Fruit fly (Drosophila melanogaster) whole organism, pupa: Measurements from ENCODE around the gene Snap24.

ENCODE experiments used
- CG10348 ChIP-seq: fragments of 200-800 bp; sonication (Bioruptor generic); IDR thresholded peaks from 2 replicates; pipeline ENCODE4 v1.3.6; 2022; ENCODE audit warnings: missing biosample characterization, missing genetic modification characterization
- CG12605 ChIP-seq: fragments of 200-800 bp; sonication (Bioruptor generic); IDR thresholded peaks from 2 replicates; pipeline ENCODE4 v1.3.6; 2022; ENCODE audit warnings: missing biosample characterization, missing genetic modification characterization
- CG13204 ChIP-seq: fragments of 200-800 bp; sonication (Bioruptor generic); optimal IDR thresholded peaks from 2 replicates; lab custom pipeline; 2018; ENCODE audit warnings: missing biosample characterization, mild to moderate bottlenecking, missing genetic modification characterization, moderate library complexity
- CG14655 ChIP-seq: fragments of 200-800 bp; sonication (Bioruptor generic); optimal IDR thresholded peaks from 3 replicates; lab custom pipeline; 2017; ENCODE audit warnings: mild to moderate bottlenecking, missing biosample characterization, missing genetic modification reagents, missing genetic modification characterization
- CG15710 ChIP-seq: fragments of 200-800 bp; sonication (Bioruptor generic); optimal IDR thresholded peaks from 2 replicates; lab custom pipeline; 2018; ENCODE audit warnings: missing biosample characterization, mild to moderate bottlenecking, missing genetic modification characterization, moderate library complexity
- CG17806 ChIP-seq: fragments of 200-800 bp; sonication (Bioruptor generic); optimal IDR thresholded peaks from 2 replicates; lab custom pipeline; 2018; ENCODE audit warnings: missing biosample characterization, mild to moderate bottlenecking, missing genetic modification characterization, moderate library complexity
- CG32121 ChIP-seq: fragments of 200-800 bp; sonication (Bioruptor generic); IDR thresholded peaks from 2 replicates; pipeline ENCODE4 v1.3.6; 2022; ENCODE audit warnings: missing biosample characterization, missing genetic modification characterization
- CG34367 ChIP-seq: fragments of 200-800 bp; sonication (Bioruptor generic); optimal IDR thresholded peaks from 2 replicates; lab custom pipeline; 2018; ENCODE audit warnings: missing biosample characterization, mild to moderate bottlenecking, missing genetic modification characterization
- CG4496 ChIP-seq: fragments of 200-800 bp; sonication (Bioruptor generic); IDR thresholded peaks from 3 replicates; pipeline ENCODE4 v1.3.6; 2022; ENCODE audit warnings: missing biosample characterization, missing genetic modification characterization
- CG8159 ChIP-seq: fragments of 200-800 bp; sonication (Bioruptor generic); optimal IDR thresholded peaks from 3 replicates; lab custom pipeline; 2018; ENCODE audit warnings: missing biosample characterization, mild to moderate bottlenecking, missing genetic modification characterization, moderate library complexity
- CG8301 ChIP-seq: fragments of 200-800 bp; sonication (Bioruptor generic); optimal IDR thresholded peaks from 2 replicates; lab custom pipeline; 2018; ENCODE audit warnings: missing biosample characterization, mild to moderate bottlenecking, missing genetic modification characterization
- CG9948 ChIP-seq: fragments of 200-800 bp; sonication (Bioruptor generic); optimal IDR thresholded peaks from 2 replicates; lab custom pipeline; 2018; ENCODE audit warnings: missing biosample characterization, mild to moderate bottlenecking, missing genetic modification characterization, moderate library complexity
- D1 ChIP-seq: fragments of 200-800 bp; sonication (Bioruptor generic); optimal IDR thresholded peaks from 2 replicates; lab custom pipeline; 2018; ENCODE audit warnings: missing biosample characterization, mild to moderate bottlenecking, missing genetic modification characterization, moderate library complexity
- EcR ChIP-seq: fragments of 200-800 bp; sonication (Bioruptor generic); optimal IDR thresholded peaks from 3 replicates; lab custom pipeline; 2019; ENCODE audit warnings: missing biosample characterization, missing genetic modification characterization, mild to moderate bottlenecking, moderate library complexity, missing genetic modification reagents
- Ets98B ChIP-seq: fragments of 200-800 bp; sonication (Bioruptor generic); IDR thresholded peaks from 2 replicates; pipeline ENCODE4 v1.3.6; 2022; ENCODE audit warnings: missing biosample characterization, missing genetic modification characterization
- Pif1A ChIP-seq: fragments of 200-800 bp; sonication (Bioruptor generic); optimal IDR thresholded peaks from 3 replicates; lab custom pipeline; 2016; ENCODE audit warnings: missing biosample characterization, missing genetic modification characterization
- Pif1B ChIP-seq: fragments of 200-800 bp; sonication (Bioruptor generic); optimal IDR thresholded peaks from 3 replicates; lab custom pipeline; 2016; ENCODE audit warnings: missing biosample characterization, missing genetic modification characterization
- Snoo ChIP-seq: fragments of 200-800 bp; sonication (Bioruptor generic); optimal IDR thresholded peaks from 3 replicates; lab custom pipeline; 2017; ENCODE audit warnings: missing biosample characterization, mild to moderate bottlenecking, missing genetic modification characterization, inconsistent platforms
- fd96Ca ChIP-seq: fragments of 200-800 bp; sonication (Bioruptor generic); IDR thresholded peaks from 3 replicates; pipeline ENCODE4 v1.3.6; 2022; ENCODE audit warnings: missing biosample characterization, missing genetic modification characterization
- gl ChIP-seq: fragments of 200-800 bp; sonication (Bioruptor generic); optimal IDR thresholded peaks from 2 replicates; lab custom pipeline; 2018; ENCODE audit warnings: missing biosample characterization, mild to moderate bottlenecking, missing genetic modification characterization
- rn ChIP-seq: fragments of 200-800 bp; sonication (Bioruptor generic); IDR thresholded peaks from 2 replicates; pipeline ENCODE4 v1.3.6; 2022; ENCODE audit warnings: missing biosample characterization, missing genetic modification characterization

Gene Snap24

dm6 chr3R:9762955-9763931 is at the start of gene Snap24, which contains the start of gene CG8478:
Gene Snap24, minus strand, starts transcription at chr3R:9763150.
Gene CG8478, plus strand, starts transcription at chr3R:9763650.
- peak; percentile 28 for TF ChIP-seq CG9948
- no peak for TF ChIP-seq CG8301 (tag; lab: Kevin White, UChicago)
- TF ChIP-seq CG34367 (tag; lab: Kevin White, UChicago), result no peak
- TF ChIP-seq D1 (tag; lab: Kevin White, UChicago), result no peak
- peak; percentile 12 for TF ChIP-seq Snoo
- TF ChIP-seq, all 21 proteins: peak for 2

dm6 chr3R:9812447-9812846 is 49.5 kb upstream of the Snap24 start, which contains the start of gene CG8534:
Gene CG8534, plus strand, starts transcription at chr3R:9812747.
- TF ChIP-seq fd96Ca, result no peak
- no peak for TF ChIP-seq Snoo
- TF ChIP-seq Pif1A (GFP tag; lab: Kevin White, UChicago), result no peak
- no peak for TF ChIP-seq CG12605 (GFP tag; lab: Robert Waterston, UW)
- no peak for TF ChIP-seq CG4496 (GFP tag; lab: Robert Waterston, UW)
- no peak for TF ChIP-seq CG8159
- TF ChIP-seq CG10348 (GFP tag; lab: Robert Waterston, UW), result no peak
- TF ChIP-seq rn (GFP tag; lab: Robert Waterston, UW), result no peak
- TF ChIP-seq CG8301 (tag; lab: Kevin White, UChicago), result no peak
- no peak for TF ChIP-seq CG9948
- TF ChIP-seq gl (tag; lab: Kevin White, UChicago), result no peak
- no peak for TF ChIP-seq CG32121 (GFP tag; lab: Robert Waterston, UW)
- no peak for TF ChIP-seq Ets98B (GFP tag; lab: Robert Waterston, UW)
- no peak for TF ChIP-seq CG17806 (tag; lab: Kevin White, UChicago)
- no peak for TF ChIP-seq CG14655 (GFP tag; lab: Kevin White, UChicago)
- no peak for TF ChIP-seq Pif1B
- TF ChIP-seq, all 21 proteins: peak for 0

DNA sequence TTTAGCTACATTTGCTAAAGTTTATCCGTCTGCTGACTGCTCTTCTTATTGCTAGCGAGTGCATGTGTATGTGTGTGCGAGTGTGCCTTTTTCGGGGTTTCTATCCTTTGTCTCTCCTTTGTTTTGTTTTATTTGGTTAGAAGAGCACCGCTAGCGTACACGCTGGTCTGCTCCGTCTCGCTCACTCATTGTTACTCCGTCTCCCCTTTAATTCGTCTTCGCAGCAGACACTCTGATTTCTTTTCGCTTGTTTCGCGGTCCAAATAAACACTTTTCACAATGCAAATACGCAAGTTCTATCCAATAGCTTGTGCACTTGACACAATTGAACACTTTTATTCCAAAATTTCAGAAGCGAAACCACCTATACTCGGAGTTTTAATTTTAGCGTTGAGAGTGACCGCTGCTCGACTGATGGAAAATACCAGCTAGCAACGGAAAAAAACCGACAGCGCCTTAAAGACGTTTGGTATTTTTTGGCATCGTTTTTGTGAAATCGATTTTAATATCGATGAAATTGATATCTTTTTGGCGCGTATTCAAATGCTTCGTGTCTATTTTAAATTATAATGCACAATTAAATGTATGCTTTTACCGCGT is 46.1 kb upstream of the Snap24 start, which contains the start of gene FBXO11:
Gene FBXO11 (minus strand): TSS at position 423 of the 600 bp plus-strand sequence.
- no peak for TF ChIP-seq CG14655 (GFP tag; lab: Kevin White, UChicago)
- peak; percentile 76 for TF ChIP-seq EcR (GFP tag; lab: Kevin White, UChicago)
- no peak for TF ChIP-seq CG9948
- TF ChIP-seq CG32121 (GFP tag; lab: Robert Waterston, UW), result peak; percentile 83
- peak; percentile 57 for TF ChIP-seq Ets98B (GFP tag; lab: Robert Waterston, UW)
- peak; percentile 43 for TF ChIP-seq CG8159
- no peak for TF ChIP-seq CG8301 (tag; lab: Kevin White, UChicago)
- no peak for TF ChIP-seq Pif1A (GFP tag; lab: Kevin White, UChicago)
- TF ChIP-seq Snoo, result peak; percentile 62
- peak; percentile 75 for TF ChIP-seq CG34367 (tag; lab: Kevin White, UChicago)
- peak; percentile 47 for TF ChIP-seq CG17806 (tag; lab: Kevin White, UChicago)
- peak; percentile 55; the same call in 1 of the 2 replicates for TF ChIP-seq rn (GFP tag; lab: Robert Waterston, UW)
- peak; percentile 65 for TF ChIP-seq CG12605 (GFP tag; lab: Robert Waterston, UW)
- no peak for TF ChIP-seq Pif1B
- TF ChIP-seq CG4496 (GFP tag; lab: Robert Waterston, UW), result peak; percentile 83; the same call in 2 of the 3 replicates
- TF ChIP-seq CG15710 (tag; lab: Kevin White, UChicago), result no peak
- TF ChIP-seq fd96Ca, result peak; percentile 72; the same call in 2 of the 3 replicates
- TF ChIP-seq gl (tag; lab: Kevin White, UChicago), result peak; percentile 88

DNA sequence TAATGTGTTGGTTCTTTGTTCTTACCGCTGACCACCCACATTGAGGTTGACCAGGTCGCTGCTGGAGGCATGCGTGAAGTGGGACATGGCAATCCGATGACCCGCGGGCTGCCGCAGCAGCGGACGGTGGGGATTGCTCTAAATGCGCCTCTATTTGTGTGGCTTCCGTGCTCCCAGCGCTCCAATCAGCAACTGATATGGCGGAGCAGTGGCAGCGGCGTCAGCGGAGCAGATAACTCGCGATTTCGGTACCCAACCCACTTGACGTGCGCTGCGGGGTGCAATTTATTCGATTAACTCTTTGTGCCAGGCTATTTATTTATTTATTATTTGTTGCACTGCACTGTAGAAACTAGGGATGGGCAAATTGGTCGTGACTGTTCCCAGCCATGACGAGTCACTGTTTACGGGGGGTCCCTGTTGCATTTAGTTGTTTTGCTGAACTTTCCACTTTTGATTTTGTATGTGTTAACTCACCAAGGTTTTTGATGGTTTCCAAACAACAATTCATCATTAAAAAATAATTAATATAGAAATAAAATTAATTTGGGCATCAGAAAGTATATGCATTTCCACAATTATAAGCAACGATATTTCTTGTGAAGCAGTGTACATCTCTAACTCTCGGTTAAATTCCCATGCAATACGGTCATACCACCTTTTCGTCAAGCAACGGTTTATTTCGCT is 37.8 kb upstream of the Snap24 start, which contains the start of the genes CG9467 and CG8526:
Gene CG9467 (minus strand): TSS at position 383 of the 687 bp plus-strand sequence.
Gene CG8526 (plus strand): TSS at position 637 of the 687 bp plus-strand sequence.
- TF ChIP-seq CG15710 (tag; lab: Kevin White, UChicago), result peak; percentile 65
- TF ChIP-seq CG34367 (tag; lab: Kevin White, UChicago), result peak; percentile 9
- TF ChIP-seq CG8301 (tag; lab: Kevin White, UChicago), result no peak
- peak; percentile 63 for TF ChIP-seq CG32121 (GFP tag; lab: Robert Waterston, UW)
- TF ChIP-seq CG17806 (tag; lab: Kevin White, UChicago), result peak; percentile 47
- peak; percentile 41 for TF ChIP-seq Snoo
- no peak for TF ChIP-seq Pif1A (GFP tag; lab: Kevin White, UChicago)
- no peak for TF ChIP-seq CG8159
- TF ChIP-seq CG10348 (GFP tag; lab: Robert Waterston, UW), result no peak
- peak; percentile 32 for TF ChIP-seq CG9948
- TF ChIP-seq Pif1B, result no peak
- TF ChIP-seq D1 (tag; lab: Kevin White, UChicago), result no peak
- no peak for TF ChIP-seq CG13204 (GFP tag; lab: Kevin White, UChicago)
- peak; percentile 31; the same call in 2 of the 3 replicates for TF ChIP-seq fd96Ca
- TF ChIP-seq EcR (GFP tag; lab: Kevin White, UChicago), result peak; percentile 16
- no peak for TF ChIP-seq rn (GFP tag; lab: Robert Waterston, UW)

- TF ChIP-seq CG15710 (tag; lab: Kevin White, UChicago) (peak; percentile 16), CG8301 (tag; lab: Kevin White, UChicago) (peak; percentile 25), CG32121 (GFP tag; lab: Robert Waterston, UW) (peak; percentile 53; the same call in 1 of the 2 replicates), CG12605 (GFP tag; lab: Robert Waterston, UW) (no peak), CG17806 (tag; lab: Kevin White, UChicago) (peak; percentile 34), CG9948 (no peak), Ets98B (GFP tag; lab: Robert Waterston, UW) (peak; percentile 20; the same call in 1 of the 2 replicates), EcR (GFP tag; lab: Kevin White, UChicago) (peak; percentile 11), CG8159 (peak; percentile 35), fd96Ca (no peak), CG10348 (GFP tag; lab: Robert Waterston, UW) (no peak)
These were observed 30.1 kb upstream of the Snap24 start, which contains the start of gene CG8516 for dm6 chr3R:9793018-9793417. Gene CG8516, plus strand, starts transcription at chr3R:9793295.
